Worm (Caenorhabditis elegans) whole organism, L4/young adult: ENCODE data around the gene srh-20.

Source experiments
- W03F9.2 ChIP-seq: fragments of 150-350 bp; optimal IDR thresholded peaks from 2 replicates; lab custom pipeline; 2014; ENCODE audit warnings: missing biosample characterization, missing genetic modification characterization
- dao-5 ChIP-seq: sonication (generic microtip); optimal IDR thresholded peaks from 2 replicates; lab custom pipeline; 2016; ENCODE audit warnings: missing genotype, missing genetic modification characterization, moderate library complexity, missing compliant biosample characterization

- TF ChIP-seq dao-5 (tag; lab: Kevin White, UChicago): no peak
- no peak for TF ChIP-seq W03F9.2 (tag; lab: Kevin White, UChicago)
Observed at ce11 chrV:4974677-4975076, 50.0 kb downstream of the srh-20 start, which contains the start of gene srsx-10.
